Worm (Caenorhabditis elegans) whole organism, early embryonic: ENCODE data around the gene glb-19.
A peak's percentile ranks its signal among the peaks of the same experiment; 100 is the strongest.

ENCODE experiments used
- B0310.2 ChIP-seq: sonication (generic microtip); optimal IDR thresholded peaks from 2 replicates; lab custom pipeline; 2016; ENCODE audit warnings: mild to moderate bottlenecking, missing genetic modification characterization, missing compliant biosample characterization
- F13C5.2 ChIP-seq: sonication (generic microtip); optimal IDR thresholded peaks from 2 replicates; lab custom pipeline; 2017; ENCODE audit warnings: mild to moderate bottlenecking, missing genetic modification characterization, inconsistent platforms, missing compliant biosample characterization
- aly-1 ChIP-seq: sonication (generic microtip); optimal IDR thresholded peaks from 2 replicates; lab custom pipeline; 2016; ENCODE audit warnings: missing genetic modification characterization, missing compliant biosample characterization
- ama-1 ChIP-seq: fragments of 150-350 bp; optimal IDR thresholded peaks from 2 replicates; lab custom pipeline; 2014
- ceh-13 ChIP-seq: fragments of 200-800 bp; sonication (Bioruptor generic); optimal IDR thresholded peaks from 2 replicates; lab custom pipeline; 2018; ENCODE audit warnings: mild to moderate bottlenecking, missing genetic modification characterization, missing compliant biosample characterization
- ceh-36 ChIP-seq: sonication (generic microtip); optimal IDR thresholded peaks from 2 replicates; lab custom pipeline; 2016; ENCODE audit warnings: missing genetic modification characterization, inconsistent platforms, missing compliant biosample characterization
- ets-7 ChIP-seq: sonication (generic microtip); optimal IDR thresholded peaks from 2 replicates; lab custom pipeline; 2016; ENCODE audit warnings: missing genotype, missing genetic modification characterization, missing compliant biosample characterization
- flt-1 ChIP-seq: fragments of 200-800 bp; sonication (Bioruptor generic); IDR thresholded peaks from 2 replicates; pipeline ENCODE4 v1.3.6; 2022; ENCODE audit warnings: missing genetic modification characterization, missing compliant biosample characterization
- hmbx-1 ChIP-seq: sonication (generic microtip); optimal IDR thresholded peaks from 2 replicates; lab custom pipeline; 2016; ENCODE audit warnings: mild to moderate bottlenecking, missing genetic modification characterization, missing compliant biosample characterization
- hmg-4 ChIP-seq: fragments of 200-800 bp; sonication (Bioruptor generic); optimal IDR thresholded peaks from 2 replicates; lab custom pipeline; 2018; ENCODE audit warnings: mild to moderate bottlenecking, missing genetic modification characterization, missing compliant biosample characterization
- hnd-1 ChIP-seq: sonication (generic microtip); optimal IDR thresholded peaks from 2 replicates; lab custom pipeline; 2016; ENCODE audit warnings: missing genetic modification characterization, missing compliant biosample characterization
- pes-1 ChIP-seq: fragments of 200-800 bp; sonication (Bioruptor generic); IDR thresholded peaks from 2 replicates; pipeline ENCODE4 v1.3.6; 2022; ENCODE audit warnings: missing genetic modification reagents, missing genetic modification characterization, missing compliant biosample characterization
- scrt-1 ChIP-seq: fragments of 200-800 bp; sonication (Bioruptor generic); IDR thresholded peaks from 2 replicates; pipeline ENCODE4 v1.3.6; 2022; ENCODE audit warnings: missing genetic modification characterization, missing compliant biosample characterization
- sea-1 ChIP-seq: fragments of 200-800 bp; sonication (Bioruptor generic); conservative IDR thresholded peaks from 2 replicates; pipeline ENCODE4 v1.3.6; 2022; ENCODE audit warnings: missing genetic modification characterization, missing compliant biosample characterization
- tbx-11 ChIP-seq: fragments of 200-800 bp; sonication (Bioruptor generic); IDR thresholded peaks from 2 replicates; pipeline ENCODE4 v1.3.6; 2022; ENCODE audit warnings: missing genetic modification characterization, missing compliant biosample characterization
- tbx-37 ChIP-seq: fragments of 200-800 bp; sonication (Bioruptor generic); conservative IDR thresholded peaks from 2 replicates; pipeline ENCODE4 v1.3.6; 2022; ENCODE audit warnings: missing genetic modification reagents, missing genetic modification characterization, missing compliant biosample characterization
- tra-4 ChIP-seq: sonication (generic microtip); optimal IDR thresholded peaks from 2 replicates; lab custom pipeline; 2017; ENCODE audit warnings: missing genetic modification characterization, missing compliant biosample characterization

Gene glb-19

ce11 chrIV:10664134-10664533, 10.2 kb upstream of the glb-19 start, which contains the start of gene K08C7.7:
TSS of gene K08C7.7 (plus strand) at chrIV:10664434.
- TF ChIP-seq hmg-4 (GFP tag; lab: Kevin White, UChicago) (no peak), ets-7 (no peak), aly-1 (tag; lab: Kevin White, UChicago) (no peak), B0310.2 (tag; lab: Kevin White, UChicago) (no peak), sea-1 (GFP tag; lab: Robert Waterston, UW) (no peak), scrt-1 (no peak), ceh-13 (GFP tag; lab: Kevin White, UChicago) (no peak), pes-1 (GFP tag; lab: Robert Waterston, UW) (no peak)

DNA sequence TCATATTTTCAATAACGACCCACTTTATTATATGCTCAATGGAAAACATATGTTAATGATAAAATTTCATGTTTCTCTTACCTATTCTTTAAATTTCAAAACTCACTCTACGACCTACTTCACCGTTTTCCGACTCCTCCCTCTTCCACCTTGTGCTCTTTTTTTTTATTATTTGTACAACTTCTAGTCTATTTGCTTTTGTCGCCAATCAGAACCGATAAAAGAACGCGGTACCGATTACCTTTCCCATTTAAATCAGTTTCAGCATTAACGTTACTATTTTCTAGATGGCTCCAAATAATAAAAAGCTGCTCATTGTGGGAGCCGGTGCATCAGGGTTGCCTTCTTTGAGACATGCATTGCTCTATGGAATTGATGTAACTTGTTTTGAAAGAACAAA, 7.8 kb upstream of the glb-19 start, which contains the start of gene fmo-1:
fmo-1 (plus strand) TSS at position 98 of the 400 bp plus-strand sequence.
- TF ChIP-seq aly-1 (tag; lab: Kevin White, UChicago): no peak
- TF ChIP-seq sea-1 (GFP tag; lab: Robert Waterston, UW): no peak
- no peak for TF ChIP-seq tbx-37 (GFP tag; lab: Robert Waterston, UW)
- no peak for TF ChIP-seq F13C5.2 (tag; lab: Kevin White, UChicago)

DNA sequence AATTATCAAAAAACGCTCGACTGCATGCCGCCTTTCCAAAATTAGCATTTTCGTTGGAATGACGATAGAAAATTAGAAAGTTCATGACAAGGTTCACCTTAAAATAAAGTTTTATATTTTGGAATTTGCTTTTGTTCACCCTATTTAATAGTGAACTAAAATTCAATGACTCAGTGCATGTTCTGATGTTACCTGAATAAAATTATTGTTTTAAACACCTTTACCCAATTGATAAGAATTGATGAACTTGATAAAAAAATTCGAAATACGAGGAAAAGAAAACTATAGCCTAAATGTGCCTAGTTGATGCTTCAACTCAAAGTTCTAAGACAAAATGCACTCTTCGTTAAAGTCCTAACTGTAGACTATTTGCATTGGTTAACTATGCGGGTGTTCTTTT, 7.1 kb upstream of the glb-19 start:
- TF ChIP-seq tra-4 (no peak), flt-1 (GFP tag; lab: Robert Waterston, UW) (no peak)

- peak; percentile 52; the same call in 1 of the 2 replicates for TF ChIP-seq scrt-1
Measured at ce11 chrIV:10658366-10658765, 4.4 kb upstream of the glb-19 start.

DNA sequence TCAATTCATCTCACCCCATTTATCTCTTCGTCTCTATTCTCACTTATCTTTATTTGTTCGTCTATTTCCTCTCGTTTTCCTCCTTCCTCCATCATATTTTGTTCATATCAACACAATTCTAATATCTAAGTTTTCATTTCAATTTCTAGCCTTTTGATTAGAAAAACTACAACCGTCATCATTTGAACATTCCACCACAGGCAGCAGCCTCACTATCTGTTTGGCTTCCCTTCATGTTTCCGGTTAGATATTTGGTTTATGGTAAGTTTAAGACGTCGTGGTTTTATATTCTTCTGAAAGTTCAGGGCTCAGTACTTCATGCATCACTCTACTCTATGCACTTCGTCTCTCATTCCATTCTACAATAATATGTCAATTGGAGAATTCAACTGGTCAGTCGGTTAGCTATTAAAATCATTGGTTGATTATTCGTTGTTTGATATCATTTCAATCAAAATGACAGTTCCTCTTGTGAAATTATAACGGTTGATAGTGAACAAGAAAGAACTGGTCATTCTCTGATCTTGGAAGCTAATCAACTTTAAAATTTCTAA, 2.9 kb upstream of the glb-19 start, which contains the start of gene K08C7.1:
K08C7.1 (plus strand) TSS at position 43 of the 554 bp plus-strand sequence.
- no peak for TF ChIP-seq tbx-11

ce11 chrIV:10638977-10639376, 15.0 kb downstream of the glb-19 start, which contains the start of gene F56C4.2:
TSS of gene F56C4.2 (plus strand) at chrIV:10639277.
- TF ChIP-seq pes-1 (GFP tag; lab: Robert Waterston, UW): no peak
- TF ChIP-seq B0310.2 (tag; lab: Kevin White, UChicago): no peak
- no peak for TF ChIP-seq aly-1 (tag; lab: Kevin White, UChicago)
- TF ChIP-seq hnd-1 (tag; lab: Kevin White, UChicago): no peak
- TF ChIP-seq tbx-11: no peak
- TF ChIP-seq scrt-1: no peak
- no peak for TF ChIP-seq tbx-37 (GFP tag; lab: Robert Waterston, UW)
- no peak for TF ChIP-seq hmbx-1 (tag; lab: Kevin White, UChicago)
- no peak for TF ChIP-seq F13C5.2 (tag; lab: Kevin White, UChicago)
- no peak for TF ChIP-seq sea-1 (GFP tag; lab: Robert Waterston, UW)
- TF ChIP-seq tra-4: no peak
- no peak for TF ChIP-seq flt-1 (GFP tag; lab: Robert Waterston, UW)
- no peak for TF ChIP-seq hmg-4 (GFP tag; lab: Kevin White, UChicago)
- TF ChIP-seq ceh-36 (tag; lab: Kevin White, UChicago): no peak
- no peak for TF ChIP-seq ama-1 (lab: Kevin White, UChicago)
- TF ChIP-seq ets-7: no peak
- no peak for TF ChIP-seq ceh-13 (GFP tag; lab: Kevin White, UChicago)

ce11 chrIV:10636649-10637048, 17.3 kb downstream of the glb-19 start, which contains the start of gene F56C4.1:
TSS of gene F56C4.1 (plus strand) at chrIV:10636949.
- no peak for TF ChIP-seq tbx-11

DNA sequence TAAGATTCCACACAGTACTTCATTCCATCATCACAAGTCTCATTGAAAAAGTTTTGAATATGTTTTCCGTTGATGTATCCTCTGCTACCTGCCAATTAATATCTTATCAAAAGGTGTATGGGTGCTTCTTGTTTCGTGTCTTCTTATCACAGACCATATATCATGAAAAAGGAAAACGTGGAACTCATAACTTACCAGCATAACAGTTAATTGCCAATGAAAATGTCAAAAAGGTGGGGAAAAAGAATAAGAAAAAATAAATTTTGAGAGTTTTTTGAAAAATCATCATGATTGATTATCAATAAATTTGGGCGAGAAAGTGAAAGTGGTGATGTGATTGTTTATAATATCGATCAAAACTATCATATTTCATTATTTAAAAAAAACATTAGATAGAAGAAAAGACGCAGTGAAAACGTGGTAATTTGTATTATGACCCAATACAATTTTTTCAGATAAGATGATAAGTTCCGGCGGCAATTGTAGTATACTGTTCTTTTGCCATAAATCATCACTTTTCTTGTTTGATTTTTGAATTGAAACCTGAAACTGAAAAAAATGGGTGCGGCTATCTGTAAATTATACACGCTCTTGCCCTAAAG, 22.9 kb downstream of the glb-19 start, which contains the start of gene F56C4.4:
F56C4.4 (minus strand) TSS at position 315 of the 602 bp plus-strand sequence.
- TF ChIP-seq ets-7: no peak

DNA sequence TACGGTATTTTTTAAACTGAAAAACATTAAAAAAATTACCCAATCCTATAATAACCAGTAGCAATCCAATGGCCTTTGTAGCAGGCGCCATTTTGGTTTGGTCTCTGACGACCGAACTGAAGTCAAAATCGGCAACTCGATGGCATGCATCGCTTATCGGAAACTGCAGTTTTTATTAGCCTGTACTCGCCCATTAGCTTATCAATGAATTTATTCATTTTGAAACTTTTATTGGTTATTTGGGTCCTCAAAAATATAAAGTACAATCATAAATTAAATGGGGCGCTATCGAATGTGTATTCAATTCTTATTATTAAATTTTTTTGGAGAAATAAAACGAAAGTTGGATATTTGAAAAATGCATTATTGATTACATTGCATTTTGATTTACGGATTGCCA, 25.2 kb downstream of the glb-19 start, which contains the start of gene R09H10.5:
R09H10.5 (minus strand) TSS at position 106 of the 400 bp plus-strand sequence.
- TF ChIP-seq pes-1 (GFP tag; lab: Robert Waterston, UW): no peak
- TF ChIP-seq sea-1 (GFP tag; lab: Robert Waterston, UW): no peak
- TF ChIP-seq B0310.2 (tag; lab: Kevin White, UChicago): no peak
- no peak for TF ChIP-seq ceh-13 (GFP tag; lab: Kevin White, UChicago)
- TF ChIP-seq tbx-11: no peak
- TF ChIP-seq hnd-1 (tag; lab: Kevin White, UChicago): no peak
- TF ChIP-seq ama-1 (lab: Kevin White, UChicago): no peak
- no peak for TF ChIP-seq hmbx-1 (tag; lab: Kevin White, UChicago)
- no peak for TF ChIP-seq scrt-1
- TF ChIP-seq hmg-4 (GFP tag; lab: Kevin White, UChicago): no peak
